Worm (Caenorhabditis elegans) whole organism, early embryonic: ENCODE data around the gene cyp-34A8.

Experiments
- B0310.2 ChIP-seq: sonication (generic microtip); optimal IDR thresholded peaks from 2 replicates; lab custom pipeline; 2016; ENCODE audit warnings: mild to moderate bottlenecking, missing genetic modification characterization, missing compliant biosample characterization
- F13C5.2 ChIP-seq: sonication (generic microtip); optimal IDR thresholded peaks from 2 replicates; lab custom pipeline; 2017; ENCODE audit warnings: mild to moderate bottlenecking, missing genetic modification characterization, inconsistent platforms, missing compliant biosample characterization
- aly-1 ChIP-seq: sonication (generic microtip); optimal IDR thresholded peaks from 2 replicates; lab custom pipeline; 2016; ENCODE audit warnings: missing genetic modification characterization, missing compliant biosample characterization
- ama-1 ChIP-seq: fragments of 150-350 bp; optimal IDR thresholded peaks from 2 replicates; lab custom pipeline; 2014
- ceh-13 ChIP-seq: fragments of 200-800 bp; sonication (Bioruptor generic); optimal IDR thresholded peaks from 2 replicates; lab custom pipeline; 2018; ENCODE audit warnings: mild to moderate bottlenecking, missing genetic modification characterization, missing compliant biosample characterization
- ceh-36 ChIP-seq: sonication (generic microtip); optimal IDR thresholded peaks from 2 replicates; lab custom pipeline; 2016; ENCODE audit warnings: missing genetic modification characterization, inconsistent platforms, missing compliant biosample characterization
- ets-7 ChIP-seq: sonication (generic microtip); optimal IDR thresholded peaks from 2 replicates; lab custom pipeline; 2016; ENCODE audit warnings: missing genotype, missing genetic modification characterization, missing compliant biosample characterization
- flt-1 ChIP-seq: fragments of 200-800 bp; sonication (Bioruptor generic); IDR thresholded peaks from 2 replicates; pipeline ENCODE4 v1.3.6; 2022; ENCODE audit warnings: missing genetic modification characterization, missing compliant biosample characterization
- hmbx-1 ChIP-seq: sonication (generic microtip); optimal IDR thresholded peaks from 2 replicates; lab custom pipeline; 2016; ENCODE audit warnings: mild to moderate bottlenecking, missing genetic modification characterization, missing compliant biosample characterization
- hmg-4 ChIP-seq: fragments of 200-800 bp; sonication (Bioruptor generic); optimal IDR thresholded peaks from 2 replicates; lab custom pipeline; 2018; ENCODE audit warnings: mild to moderate bottlenecking, missing genetic modification characterization, missing compliant biosample characterization
- hnd-1 ChIP-seq: sonication (generic microtip); optimal IDR thresholded peaks from 2 replicates; lab custom pipeline; 2016; ENCODE audit warnings: missing genetic modification characterization, missing compliant biosample characterization
- pes-1 ChIP-seq: fragments of 200-800 bp; sonication (Bioruptor generic); IDR thresholded peaks from 2 replicates; pipeline ENCODE4 v1.3.6; 2022; ENCODE audit warnings: missing genetic modification reagents, missing genetic modification characterization, missing compliant biosample characterization
- scrt-1 ChIP-seq: fragments of 200-800 bp; sonication (Bioruptor generic); IDR thresholded peaks from 2 replicates; pipeline ENCODE4 v1.3.6; 2022; ENCODE audit warnings: missing genetic modification characterization, missing compliant biosample characterization
- sea-1 ChIP-seq: fragments of 200-800 bp; sonication (Bioruptor generic); conservative IDR thresholded peaks from 2 replicates; pipeline ENCODE4 v1.3.6; 2022; ENCODE audit warnings: missing genetic modification characterization, missing compliant biosample characterization
- tbx-11 ChIP-seq: fragments of 200-800 bp; sonication (Bioruptor generic); IDR thresholded peaks from 2 replicates; pipeline ENCODE4 v1.3.6; 2022; ENCODE audit warnings: missing genetic modification characterization, missing compliant biosample characterization
- tbx-37 ChIP-seq: fragments of 200-800 bp; sonication (Bioruptor generic); conservative IDR thresholded peaks from 2 replicates; pipeline ENCODE4 v1.3.6; 2022; ENCODE audit warnings: missing genetic modification reagents, missing genetic modification characterization, missing compliant biosample characterization
- tra-4 ChIP-seq: sonication (generic microtip); optimal IDR thresholded peaks from 2 replicates; lab custom pipeline; 2017; ENCODE audit warnings: missing genetic modification characterization, missing compliant biosample characterization

cyp-34A8 gene

ce11 chrV:3967762-3968161 lies at the start of gene cyp-34A8:
Gene cyp-34A8, minus strand, starts transcription at chrV:3967823.
- TF ChIP-seq hnd-1 (no peak), scrt-1 (GFP tag; lab: Robert Waterston, UW) (no peak), sea-1 (GFP tag; lab: Robert Waterston, UW) (no peak), ceh-13 (GFP tag; lab: Kevin White, UChicago) (no peak), tbx-11 (GFP tag; lab: Robert Waterston, UW) (no peak), F13C5.2 (tag; lab: Kevin White, UChicago) (no peak), ceh-36 (tag; lab: Kevin White, UChicago) (no peak), aly-1 (tag; lab: Kevin White, UChicago) (no peak), flt-1 (GFP tag; lab: Robert Waterston, UW) (no peak), hmg-4 (no peak), pes-1 (no peak), tra-4 (no peak), hmbx-1 (tag; lab: Kevin White, UChicago) (no peak), tbx-37 (GFP tag; lab: Robert Waterston, UW) (no peak), ets-7 (tag; lab: Kevin White, UChicago) (no peak), ama-1 (lab: Kevin White, UChicago) (no peak), B0310.2 (tag; lab: Kevin White, UChicago) (no peak)

- TF ChIP-seq ets-7 (tag; lab: Kevin White, UChicago) (no peak), F13C5.2 (tag; lab: Kevin White, UChicago) (no peak), tbx-11 (GFP tag; lab: Robert Waterston, UW) (no peak), scrt-1 (GFP tag; lab: Robert Waterston, UW) (no peak), ceh-36 (tag; lab: Kevin White, UChicago) (no peak), ceh-13 (GFP tag; lab: Kevin White, UChicago) (no peak), ama-1 (lab: Kevin White, UChicago) (no peak), B0310.2 (tag; lab: Kevin White, UChicago) (no peak)
Measured at ce11 chrV:4016780-4017179, 49.2 kb upstream of the cyp-34A8 start, which contains the start of gene srw-89. Gene srw-89, plus strand, starts transcription at chrV:4017080.

ce11 chrV:4010170-4010569 lies 42.5 kb upstream of the cyp-34A8 start, which contains the start of gene srh-4:
Gene srh-4, plus strand, starts transcription at chrV:4010470.
- TF ChIP-seq B0310.2 (tag; lab: Kevin White, UChicago) = no peak

- no peak for TF ChIP-seq B0310.2 (tag; lab: Kevin White, UChicago)
Measured at ce11 chrV:4007927-4008326, 40.3 kb upstream of the cyp-34A8 start, which contains the start of gene srh-7. Gene srh-7, plus strand, starts transcription at chrV:4008227.

ce11 chrV:4005219-4005618 lies 37.6 kb upstream of the cyp-34A8 start, which contains the start of gene srh-8:
Gene srh-8, plus strand, starts transcription at chrV:4005519.
- TF ChIP-seq hnd-1 (no peak), aly-1 (tag; lab: Kevin White, UChicago) (no peak), ceh-13 (GFP tag; lab: Kevin White, UChicago) (no peak), tbx-37 (GFP tag; lab: Robert Waterston, UW) (no peak), pes-1 (no peak), ama-1 (lab: Kevin White, UChicago) (no peak), tbx-11 (GFP tag; lab: Robert Waterston, UW) (no peak), ets-7 (tag; lab: Kevin White, UChicago) (no peak), sea-1 (GFP tag; lab: Robert Waterston, UW) (no peak)

- TF ChIP-seq ets-7 (tag; lab: Kevin White, UChicago) (no peak), tra-4 (no peak), B0310.2 (tag; lab: Kevin White, UChicago) (no peak), hmg-4 (no peak), tbx-11 (GFP tag; lab: Robert Waterston, UW) (no peak), aly-1 (tag; lab: Kevin White, UChicago) (no peak), ceh-36 (tag; lab: Kevin White, UChicago) (no peak), sea-1 (GFP tag; lab: Robert Waterston, UW) (no peak), hnd-1 (no peak), tbx-37 (GFP tag; lab: Robert Waterston, UW) (no peak), hmbx-1 (tag; lab: Kevin White, UChicago) (no peak)
Measured at ce11 chrV:4004577-4004976, 37.0 kb upstream of the cyp-34A8 start.

ce11 chrV:3995838-3996237 lies 28.2 kb upstream of the cyp-34A8 start, which contains the start of gene srx-62:
Gene srx-62, minus strand, starts transcription at chrV:3995938.
- TF ChIP-seq flt-1 (GFP tag; lab: Robert Waterston, UW) = no peak
- no peak for TF ChIP-seq sea-1 (GFP tag; lab: Robert Waterston, UW)
- no peak for TF ChIP-seq B0310.2 (tag; lab: Kevin White, UChicago)
- TF ChIP-seq tra-4 = no peak
- no peak for TF ChIP-seq ama-1 (lab: Kevin White, UChicago)
- no peak for TF ChIP-seq tbx-37 (GFP tag; lab: Robert Waterston, UW)
- no peak for TF ChIP-seq hnd-1
- TF ChIP-seq ceh-36 (tag; lab: Kevin White, UChicago) = no peak
- TF ChIP-seq ceh-13 (GFP tag; lab: Kevin White, UChicago) = no peak
- no peak for TF ChIP-seq scrt-1 (GFP tag; lab: Robert Waterston, UW)

- TF ChIP-seq scrt-1 (GFP tag; lab: Robert Waterston, UW) (no peak), hmbx-1 (tag; lab: Kevin White, UChicago) (no peak), ets-7 (tag; lab: Kevin White, UChicago) (no peak), hmg-4 (no peak), B0310.2 (tag; lab: Kevin White, UChicago) (no peak), ceh-13 (GFP tag; lab: Kevin White, UChicago) (no peak), F13C5.2 (tag; lab: Kevin White, UChicago) (no peak), flt-1 (GFP tag; lab: Robert Waterston, UW) (no peak), ceh-36 (tag; lab: Kevin White, UChicago) (no peak), tbx-37 (GFP tag; lab: Robert Waterston, UW) (no peak), hnd-1 (no peak), tra-4 (no peak), tbx-11 (GFP tag; lab: Robert Waterston, UW) (no peak), pes-1 (no peak), ama-1 (lab: Kevin White, UChicago) (no peak), sea-1 (GFP tag; lab: Robert Waterston, UW) (no peak), aly-1 (tag; lab: Kevin White, UChicago) (no peak)
Measured at ce11 chrV:3994048-3994447, 26.4 kb upstream of the cyp-34A8 start, which contains the start of gene K09D9.9. Gene K09D9.9, minus strand, starts transcription at chrV:3994148.
